Fruit fly (Drosophila melanogaster) whole organism, adult: Measurements from ENCODE around the gene CG8630.

Experiments used
- CG11617 ChIP-seq: fragments of 200-800 bp; sonication (Bioruptor generic); optimal IDR thresholded peaks from 2 replicates; lab custom pipeline; 2017; ENCODE audit warnings: mild to moderate bottlenecking, missing biosample characterization, missing genetic modification reagents, missing genetic modification characterization
- CG12768 ChIP-seq: fragments of 200-800 bp; sonication (Bioruptor generic); optimal IDR thresholded peaks from 2 replicates; lab custom pipeline; 2017; ENCODE audit warnings: missing biosample characterization, missing genetic modification characterization, mild to moderate bottlenecking, moderate library complexity, missing genetic modification reagents
- CG14711 ChIP-seq: fragments of 200-800 bp; sonication (Bioruptor generic); optimal IDR thresholded peaks from 2 replicates; lab custom pipeline; 2018; ENCODE audit warnings: missing biosample characterization, mild to moderate bottlenecking, missing genetic modification characterization, moderate library complexity
- CG1620 ChIP-seq: fragments of 200-800 bp; sonication (Bioruptor generic); optimal IDR thresholded peaks from 2 replicates; lab custom pipeline; 2016; ENCODE audit warnings: missing biosample characterization, missing genetic modification characterization
- CG33017 ChIP-seq: fragments of 200-800 bp; sonication (Bioruptor generic); optimal IDR thresholded peaks from 2 replicates; lab custom pipeline; 2018; ENCODE audit warnings: missing biosample characterization, mild to moderate bottlenecking, missing genetic modification characterization, moderate library complexity
- CG5204 ChIP-seq: fragments of 200-800 bp; sonication (Bioruptor generic); optimal IDR thresholded peaks from 2 replicates; lab custom pipeline; 2016; ENCODE audit warnings: missing biosample characterization, missing genetic modification characterization
- CG7045 ChIP-seq: fragments of 200-800 bp; sonication (Bioruptor generic); optimal IDR thresholded peaks from 2 replicates; lab custom pipeline; 2017; ENCODE audit warnings: missing biosample characterization, mild to moderate bottlenecking, missing genetic modification characterization
- CG7101 ChIP-seq: fragments of 200-800 bp; sonication (Bioruptor generic); optimal IDR thresholded peaks from 2 replicates; lab custom pipeline; 2018; ENCODE audit warnings: missing biosample characterization, mild to moderate bottlenecking, missing genetic modification characterization, moderate library complexity
- Clk ChIP-seq: fragments of 200-800 bp; sonication (Bioruptor generic); optimal IDR thresholded peaks from 2 replicates; lab custom pipeline; 2017; ENCODE audit warnings: missing biosample characterization, missing genetic modification characterization
- Crg-1 ChIP-seq: fragments of 200-800 bp; sonication (Bioruptor generic); optimal IDR thresholded peaks from 2 replicates; lab custom pipeline; 2016; ENCODE audit warnings: missing biosample characterization, missing genetic modification characterization
- Hr96 ChIP-seq: fragments of 200-800 bp; sonication (Bioruptor generic); optimal IDR thresholded peaks from 2 replicates; lab custom pipeline; 2016; ENCODE audit warnings: missing biosample characterization, missing genetic modification characterization
- Mnt ChIP-seq: fragments of 200-800 bp; sonication (Bioruptor generic); optimal IDR thresholded peaks from 2 replicates; lab custom pipeline; 2016; ENCODE audit warnings: missing biosample characterization, mild to moderate bottlenecking, missing genetic modification characterization
- bab1 ChIP-seq: fragments of 200-800 bp; sonication (Bioruptor generic); optimal IDR thresholded peaks from 3 replicates; lab custom pipeline; 2019; ENCODE audit warnings: missing biosample characterization, mild to moderate bottlenecking, missing genetic modification characterization, moderate library complexity
- cic ChIP-seq: fragments of 200-800 bp; sonication (Bioruptor generic); optimal IDR thresholded peaks from 2 replicates; lab custom pipeline; 2017; ENCODE audit warnings: missing biosample characterization, mild to moderate bottlenecking, missing genetic modification characterization, moderate library complexity
- cnc ChIP-seq, 2 experiments: fragments of >200 bp; optimal IDR thresholded peaks; 2 replicates each; lab custom pipeline; 2017
- kay ChIP-seq: fragments of 200-800 bp; sonication (Bioruptor generic); peaks from one replicate; lab custom pipeline; 2016; ENCODE audit warnings: missing biosample characterization, missing genetic modification characterization, borderline replicate concordance
- ovo ChIP-seq: fragments of 200-800 bp; sonication (Bioruptor generic); optimal IDR thresholded peaks from 2 replicates; lab custom pipeline; 2016; ENCODE audit warnings: missing biosample characterization, missing genetic modification characterization
- pad ChIP-seq: fragments of 200-800 bp; sonication (Bioruptor generic); optimal IDR thresholded peaks from 3 replicates; lab custom pipeline; 2017; ENCODE audit warnings: missing biosample characterization, missing genetic modification characterization, mild to moderate bottlenecking, moderate library complexity, missing genetic modification reagents
- tj ChIP-seq: fragments of 200-800 bp; sonication (Bioruptor generic); optimal IDR thresholded peaks from 3 replicates; lab custom pipeline; 2017; ENCODE audit warnings: missing biosample characterization, mild to moderate bottlenecking, missing genetic modification characterization, moderate library complexity
- toe ChIP-seq: fragments of 200-800 bp; sonication (Bioruptor generic); optimal IDR thresholded peaks from 2 replicates; lab custom pipeline; 2016; ENCODE audit warnings: missing biosample characterization, missing genetic modification characterization

CG8630 gene

dm6 chr3R:13264061-13264661 is 15.4 kb upstream of the CG8630 start, which contains the start of gene Ravus:
Gene Ravus (minus strand): TSS chr3R:13264061.
- TF ChIP-seq CG7045 (GFP tag; lab: Kevin White, UChicago) (peak; percentile 19), CG11617 (GFP tag; lab: Kevin White, UChicago) (peak; percentile 42), Mnt (peak; percentile 51), CG5204 (GFP tag; lab: Kevin White, UChicago) (peak; percentile 66), bab1 (peak; percentile 49), cic (GFP tag; lab: Kevin White, UChicago) (no peak), kay (no peak), ovo (GFP tag; lab: Kevin White, UChicago) (no peak), Hr96 (GFP tag; lab: Kevin White, UChicago) (peak; percentile 38), toe (GFP tag; lab: Kevin White, UChicago) (peak; percentile 76), CG7101 (tag; lab: Kevin White, UChicago) (peak; percentile 58), pad (GFP tag; lab: Kevin White, UChicago) (peak; percentile 21), CG33017 (tag; lab: Kevin White, UChicago) (peak; percentile 45), cnc (optimal IDR thresholded peaks at IDR 0.05; lab: Kevin White, UChicago) (no peak), Clk (GFP tag; lab: Kevin White, UChicago) (no peak), CG14711 (tag; lab: Kevin White, UChicago) (peak; percentile 96), CG12768 (GFP tag; lab: Kevin White, UChicago) (no peak), Crg-1 (GFP tag; lab: Kevin White, UChicago) (no peak), CG1620 (GFP tag; lab: Kevin White, UChicago) (no peak), tj (GFP tag; lab: Kevin White, UChicago) (peak; percentile 14)

dm6 chr3R:13270648-13271047 is 8.9 kb upstream of the CG8630 start:
- TF ChIP-seq ovo (GFP tag; lab: Kevin White, UChicago) = no peak
- TF ChIP-seq CG7101 (tag; lab: Kevin White, UChicago) = no peak
- TF ChIP-seq Mnt = no peak
- no peak for TF ChIP-seq Hr96 (GFP tag; lab: Kevin White, UChicago)
- no peak for TF ChIP-seq bab1
- no peak for TF ChIP-seq kay
- TF ChIP-seq CG12768 (GFP tag; lab: Kevin White, UChicago) = no peak
- no peak for TF ChIP-seq toe (GFP tag; lab: Kevin White, UChicago)
- TF ChIP-seq CG33017 (tag; lab: Kevin White, UChicago) = no peak

dm6 chr3R:13271758-13272157 is 7.8 kb upstream of the CG8630 start, which contains the start of gene TBC1D5:
Gene TBC1D5 (minus strand): TSS chr3R:13272011.
- TF ChIP-seq CG14711 (tag; lab: Kevin White, UChicago) = peak; percentile 16
- peak; percentile 13 for TF ChIP-seq bab1
- TF ChIP-seq CG1620 (GFP tag; lab: Kevin White, UChicago) = no peak

dm6 chr3R:13273462-13273861 is 6.1 kb upstream of the CG8630 start:
- no peak for TF ChIP-seq toe (GFP tag; lab: Kevin White, UChicago)
- TF ChIP-seq ovo (GFP tag; lab: Kevin White, UChicago) = no peak
- no peak for TF ChIP-seq Crg-1 (GFP tag; lab: Kevin White, UChicago)
- TF ChIP-seq tj (GFP tag; lab: Kevin White, UChicago) = no peak
- no peak for TF ChIP-seq CG5204 (GFP tag; lab: Kevin White, UChicago)
- TF ChIP-seq CG33017 (tag; lab: Kevin White, UChicago) = no peak
- no peak for TF ChIP-seq CG1620 (GFP tag; lab: Kevin White, UChicago)
- TF ChIP-seq CG14711 (tag; lab: Kevin White, UChicago) = no peak

- TF ChIP-seq kay (no peak), cnc (optimal IDR thresholded peaks at IDR 0.05; lab: Kevin White, UChicago) (no peak), bab1 (no peak), CG1620 (GFP tag; lab: Kevin White, UChicago) (no peak), cic (GFP tag; lab: Kevin White, UChicago) (no peak), CG7101 (tag; lab: Kevin White, UChicago) (no peak), Clk (GFP tag; lab: Kevin White, UChicago) (no peak), Mnt (no peak), pad (GFP tag; lab: Kevin White, UChicago) (no peak), CG5204 (GFP tag; lab: Kevin White, UChicago) (no peak), tj (GFP tag; lab: Kevin White, UChicago) (no peak), Hr96 (GFP tag; lab: Kevin White, UChicago) (no peak), toe (GFP tag; lab: Kevin White, UChicago) (no peak), Crg-1 (GFP tag; lab: Kevin White, UChicago) (no peak), CG7045 (GFP tag; lab: Kevin White, UChicago) (no peak)
These were observed 5.2 kb upstream of the CG8630 start for dm6 chr3R:13274257-13274796.

dm6 chr3R:13275473-13275872 is 4.0 kb upstream of the CG8630 start:
- TF ChIP-seq ovo (GFP tag; lab: Kevin White, UChicago) = no peak
- TF ChIP-seq Hr96 (GFP tag; lab: Kevin White, UChicago) = no peak
- TF ChIP-seq cic (GFP tag; lab: Kevin White, UChicago) = no peak
- TF ChIP-seq tj (GFP tag; lab: Kevin White, UChicago) = no peak
- TF ChIP-seq CG5204 (GFP tag; lab: Kevin White, UChicago) = no peak
- TF ChIP-seq cnc (optimal IDR thresholded peaks at IDR 0.05; lab: Kevin White, UChicago) = no peak
